Fruit fly (Drosophila melanogaster) whole organism, pupa: ENCODE measurements around the gene CG33796.

ENCODE experiments used
- CG32121 ChIP-seq: fragments of 200-800 bp; sonication (Bioruptor generic); IDR thresholded peaks from 2 replicates; pipeline ENCODE4 v1.3.6; 2022; ENCODE audit warnings: missing biosample characterization, missing genetic modification characterization
- CG34367 ChIP-seq: fragments of 200-800 bp; sonication (Bioruptor generic); optimal IDR thresholded peaks from 2 replicates; lab custom pipeline; 2018; ENCODE audit warnings: missing biosample characterization, mild to moderate bottlenecking, missing genetic modification characterization
- CG4496 ChIP-seq: fragments of 200-800 bp; sonication (Bioruptor generic); IDR thresholded peaks from 3 replicates; pipeline ENCODE4 v1.3.6; 2022; ENCODE audit warnings: missing biosample characterization, missing genetic modification characterization
- CG8159 ChIP-seq: fragments of 200-800 bp; sonication (Bioruptor generic); optimal IDR thresholded peaks from 3 replicates; lab custom pipeline; 2018; ENCODE audit warnings: missing biosample characterization, mild to moderate bottlenecking, missing genetic modification characterization, moderate library complexity
- CG9948 ChIP-seq: fragments of 200-800 bp; sonication (Bioruptor generic); optimal IDR thresholded peaks from 2 replicates; lab custom pipeline; 2018; ENCODE audit warnings: missing biosample characterization, mild to moderate bottlenecking, missing genetic modification characterization, moderate library complexity
- D1 ChIP-seq: fragments of 200-800 bp; sonication (Bioruptor generic); optimal IDR thresholded peaks from 2 replicates; lab custom pipeline; 2018; ENCODE audit warnings: missing biosample characterization, mild to moderate bottlenecking, missing genetic modification characterization, moderate library complexity
- EcR ChIP-seq: fragments of 200-800 bp; sonication (Bioruptor generic); optimal IDR thresholded peaks from 3 replicates; lab custom pipeline; 2019; ENCODE audit warnings: missing biosample characterization, missing genetic modification characterization, mild to moderate bottlenecking, moderate library complexity, missing genetic modification reagents
- Ets98B ChIP-seq: fragments of 200-800 bp; sonication (Bioruptor generic); IDR thresholded peaks from 2 replicates; pipeline ENCODE4 v1.3.6; 2022; ENCODE audit warnings: missing biosample characterization, missing genetic modification characterization
- Pif1B ChIP-seq: fragments of 200-800 bp; sonication (Bioruptor generic); optimal IDR thresholded peaks from 3 replicates; lab custom pipeline; 2016; ENCODE audit warnings: missing biosample characterization, missing genetic modification characterization
- Snoo ChIP-seq: fragments of 200-800 bp; sonication (Bioruptor generic); optimal IDR thresholded peaks from 3 replicates; lab custom pipeline; 2017; ENCODE audit warnings: missing biosample characterization, mild to moderate bottlenecking, missing genetic modification characterization, inconsistent platforms
- gl ChIP-seq: fragments of 200-800 bp; sonication (Bioruptor generic); optimal IDR thresholded peaks from 2 replicates; lab custom pipeline; 2018; ENCODE audit warnings: missing biosample characterization, mild to moderate bottlenecking, missing genetic modification characterization
- rn ChIP-seq: fragments of 200-800 bp; sonication (Bioruptor generic); IDR thresholded peaks from 2 replicates; pipeline ENCODE4 v1.3.6; 2022; ENCODE audit warnings: missing biosample characterization, missing genetic modification characterization

- TF ChIP-seq D1 (tag; lab: Kevin White, UChicago) (no peak), Pif1B (GFP tag; lab: Kevin White, UChicago) (no peak), CG4496 (no peak), Snoo (tag; lab: Kevin White, UChicago) (no peak), CG32121 (no peak), rn (GFP tag; lab: Robert Waterston, UW) (no peak), CG9948 (tag; lab: Kevin White, UChicago) (no peak), CG8159 (tag; lab: Kevin White, UChicago) (no peak), gl (tag; lab: Kevin White, UChicago) (no peak), CG34367 (tag; lab: Kevin White, UChicago) (no peak), Ets98B (no peak), EcR (no peak)
These were observed 29.0 kb upstream of the CG33796 start, which contains the start of gene CG33688 for dm6 chr3L:16198920-16199319.
